Worm (Caenorhabditis elegans) whole organism, L4/young adult: ENCODE measurements around the gene aos-1.

Experiments
- W03F9.2 ChIP-seq: fragments of 150-350 bp; optimal IDR thresholded peaks from 2 replicates; lab custom pipeline; 2014; ENCODE audit warnings: missing biosample characterization, missing genetic modification characterization
- dao-5 ChIP-seq: sonication (generic microtip); optimal IDR thresholded peaks from 2 replicates; lab custom pipeline; 2016; ENCODE audit warnings: missing genotype, missing genetic modification characterization, moderate library complexity, missing compliant biosample characterization
- him-1 ChIP-seq: sonication (generic microtip); optimal IDR thresholded peaks from 2 replicates; lab custom pipeline; 2016; ENCODE audit warnings: missing genotype, missing genetic modification reagents, missing genetic modification characterization, missing compliant biosample characterization

The aos-1 gene

DNA sequence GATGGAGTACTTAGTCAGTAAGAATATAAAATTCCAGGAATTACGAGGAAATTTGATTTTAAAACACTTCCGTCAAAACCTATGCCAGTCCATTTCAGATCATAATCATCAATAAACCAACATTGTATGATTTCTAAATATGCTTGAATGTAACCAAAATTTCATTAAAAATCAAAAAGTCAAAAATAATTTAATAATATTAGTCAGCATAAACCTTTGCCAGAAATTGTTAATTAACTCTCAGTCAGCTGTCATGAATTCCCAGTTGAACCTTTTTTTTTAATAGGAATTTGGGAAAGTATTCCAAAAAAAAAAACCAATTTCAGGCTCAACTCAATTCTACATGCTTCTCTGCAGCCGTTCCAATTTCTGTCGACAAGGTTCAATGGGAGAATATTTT, 18.3 kb upstream of the aos-1 start, which contains the start of gene srsx-26:
TSS of gene srsx-26 (plus strand) at position 301 of the 400 bp plus-strand sequence.
- no peak for TF ChIP-seq him-1 (tag; lab: Kevin White, UChicago)
- no peak for TF ChIP-seq W03F9.2 (tag; lab: Kevin White, UChicago)
- no peak for TF ChIP-seq dao-5 (tag; lab: Kevin White, UChicago)

DNA sequence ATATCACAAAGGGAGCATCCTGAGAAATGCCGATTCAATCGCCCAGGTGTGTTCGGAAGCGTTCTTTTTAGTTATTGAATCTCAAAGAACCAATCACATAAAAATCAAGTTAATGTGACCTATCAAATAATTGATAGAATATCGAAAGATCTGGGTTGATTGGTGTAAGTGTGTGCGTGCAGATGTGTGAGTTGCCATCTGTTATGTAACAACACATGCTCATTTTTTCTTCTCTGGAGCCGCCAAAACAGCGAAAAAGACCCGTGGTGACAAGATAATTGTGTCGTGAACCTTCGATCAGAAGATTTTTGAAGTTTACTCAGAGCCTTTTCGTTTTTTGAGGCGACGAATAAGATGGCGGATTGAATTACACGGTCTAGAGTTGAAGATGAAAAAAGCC, 16.7 kb upstream of the aos-1 start:
- TF ChIP-seq him-1 (tag; lab: Kevin White, UChicago) (no peak), W03F9.2 (tag; lab: Kevin White, UChicago) (no peak), dao-5 (tag; lab: Kevin White, UChicago) (no peak)

DNA sequence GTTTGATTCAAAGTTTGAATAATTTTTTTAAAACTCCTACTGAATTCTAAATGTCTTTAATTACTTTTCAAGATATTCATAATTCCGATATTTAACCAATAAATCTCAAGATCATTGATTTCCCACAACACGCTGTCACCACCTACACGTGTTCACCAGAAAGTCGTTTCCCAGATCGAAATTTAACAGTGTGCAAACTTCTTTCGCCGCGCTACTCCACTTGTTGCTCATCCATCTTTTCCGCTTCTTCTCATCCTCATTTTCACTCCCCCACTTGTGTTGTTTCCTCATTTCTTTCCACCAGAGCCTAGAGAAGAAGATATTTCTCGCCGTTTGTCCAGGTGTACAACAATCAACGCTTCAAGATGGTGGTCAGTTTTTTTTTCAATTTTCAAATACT, 15.6 kb upstream of the aos-1 start, which contains the start of gene C51E3.9:
TSS of gene C51E3.9 (plus strand) at position 301 of the 400 bp plus-strand sequence.
- TF ChIP-seq dao-5 (tag; lab: Kevin White, UChicago): no peak
- TF ChIP-seq him-1 (tag; lab: Kevin White, UChicago): no peak
- TF ChIP-seq W03F9.2 (tag; lab: Kevin White, UChicago): no peak

DNA sequence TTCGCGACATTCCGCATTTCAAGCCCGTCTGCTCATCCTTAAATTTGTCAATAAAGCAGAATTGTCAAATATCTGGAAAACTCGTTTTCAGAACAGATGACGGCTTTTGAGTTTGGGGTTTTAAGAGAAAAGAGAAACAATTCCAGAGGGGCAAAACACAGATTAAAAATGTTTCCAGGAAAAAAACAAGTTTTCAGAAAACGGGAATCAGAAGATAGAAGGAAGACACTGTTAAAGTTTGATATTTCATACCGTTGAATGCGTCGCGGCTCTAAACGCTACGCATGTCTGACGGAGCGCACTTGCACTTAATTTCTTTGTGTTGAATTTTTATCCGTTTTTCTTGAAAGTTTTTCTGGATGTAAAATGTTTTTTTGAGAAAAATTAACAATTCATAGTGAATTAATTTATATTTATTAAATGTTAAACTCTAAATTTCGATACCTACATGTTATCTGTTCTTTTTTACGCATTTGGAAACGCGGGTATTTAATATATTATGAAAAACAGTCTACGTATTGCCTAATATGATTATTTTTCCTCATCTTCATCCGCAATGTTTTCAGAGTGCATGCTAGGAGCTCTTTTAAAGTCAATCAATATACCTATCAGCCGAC, 4.1 kb upstream of the aos-1 start, which contains the start of the genes C08B6.18, wdr-20 and C08B6.8:
TSS of gene C08B6.18 (minus strand) at position 51 of the 617 bp plus-strand sequence.
TSS of gene wdr-20 (minus strand) at position 82 of the 617 bp plus-strand sequence.
TSS of gene C08B6.8 (plus strand) at position 567 of the 617 bp plus-strand sequence.
- TF ChIP-seq him-1 (tag; lab: Kevin White, UChicago) (no peak), W03F9.2 (tag; lab: Kevin White, UChicago) (no peak), dao-5 (tag; lab: Kevin White, UChicago) (no peak)

DNA sequence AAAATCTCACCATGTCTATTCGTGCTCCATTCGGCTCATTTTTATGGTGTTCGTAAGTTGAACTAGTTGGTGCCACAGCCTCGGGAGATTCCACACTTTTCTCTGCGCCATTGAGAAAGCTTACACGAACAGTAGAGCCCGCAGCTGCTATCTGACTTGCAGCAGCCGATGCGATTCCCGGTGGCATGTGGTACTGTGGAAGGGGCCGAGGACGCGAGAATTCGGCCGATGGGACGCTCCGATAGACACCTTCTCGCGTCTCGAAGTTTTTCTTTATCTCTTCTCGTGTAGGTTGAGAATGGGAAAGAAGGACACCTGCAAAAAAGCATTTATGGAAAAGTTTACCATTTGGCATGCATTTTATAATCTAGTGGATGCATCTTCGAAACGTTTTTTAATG, 3.2 kb upstream of the aos-1 start:
- TF ChIP-seq dao-5 (tag; lab: Kevin White, UChicago): no peak

DNA sequence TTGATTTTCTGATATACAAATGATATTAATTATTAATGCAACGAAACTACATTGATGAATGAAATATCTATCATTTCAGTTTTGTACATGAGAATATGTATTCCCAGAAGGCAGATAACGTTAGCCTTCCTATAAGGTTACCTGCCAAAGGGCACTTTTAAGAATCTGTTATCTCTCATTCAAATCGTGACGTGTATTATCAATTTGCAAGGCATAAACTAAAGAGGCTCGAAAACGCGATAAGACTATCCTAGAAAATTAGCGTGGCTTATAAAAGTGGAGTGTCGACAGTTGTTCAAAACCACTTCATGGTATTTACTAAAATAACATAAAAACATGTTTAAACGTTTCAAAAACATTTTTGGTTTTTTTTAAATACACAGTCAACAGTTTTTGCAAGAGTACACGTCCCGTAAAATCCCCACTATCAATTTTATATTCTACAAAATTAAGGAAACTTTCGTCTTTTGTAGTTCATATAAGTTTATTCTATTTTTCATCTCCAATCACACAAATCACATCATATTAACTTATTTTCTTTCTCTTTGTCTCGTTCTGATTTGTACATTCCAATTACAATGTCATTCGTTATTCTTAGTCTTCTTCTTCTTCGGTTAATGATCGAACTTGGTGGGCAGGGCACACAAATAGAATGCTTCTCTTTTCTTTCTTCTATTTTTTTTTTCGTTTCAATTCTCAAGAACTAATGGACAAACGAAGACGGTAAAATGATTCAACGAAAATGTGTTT, 5.1 kb downstream of the aos-1 start, which contains the start of gene C08B6.10:
TSS of gene C08B6.10 (plus strand) at position 700 of the 750 bp plus-strand sequence.
- TF ChIP-seq W03F9.2 (tag; lab: Kevin White, UChicago): no peak
- TF ChIP-seq dao-5 (tag; lab: Kevin White, UChicago): no peak
- TF ChIP-seq him-1 (tag; lab: Kevin White, UChicago): no peak

DNA sequence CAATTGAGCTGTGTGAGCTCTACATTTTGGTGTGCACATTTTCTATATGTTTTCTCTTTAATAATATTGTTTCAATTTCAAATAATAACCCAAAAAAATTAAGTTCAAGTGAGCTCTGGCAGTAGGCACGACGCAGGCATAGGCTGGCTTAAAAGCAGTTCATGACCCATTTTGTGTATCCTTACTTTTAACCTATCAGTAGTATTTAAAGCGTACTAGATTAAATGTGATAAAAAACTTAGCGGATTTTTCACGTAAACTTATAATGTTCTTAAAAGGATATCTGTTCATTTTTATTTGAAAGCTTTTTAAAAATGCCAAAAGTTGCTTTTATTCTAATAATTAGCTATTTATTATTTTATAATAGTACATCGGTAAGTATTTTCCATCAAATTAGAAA, 6.8 kb downstream of the aos-1 start, which contains the start of gene C08B6.6:
TSS of gene C08B6.6 (plus strand) at position 301 of the 400 bp plus-strand sequence.
- TF ChIP-seq W03F9.2 (tag; lab: Kevin White, UChicago) (no peak), dao-5 (tag; lab: Kevin White, UChicago) (no peak), him-1 (tag; lab: Kevin White, UChicago) (no peak)

DNA sequence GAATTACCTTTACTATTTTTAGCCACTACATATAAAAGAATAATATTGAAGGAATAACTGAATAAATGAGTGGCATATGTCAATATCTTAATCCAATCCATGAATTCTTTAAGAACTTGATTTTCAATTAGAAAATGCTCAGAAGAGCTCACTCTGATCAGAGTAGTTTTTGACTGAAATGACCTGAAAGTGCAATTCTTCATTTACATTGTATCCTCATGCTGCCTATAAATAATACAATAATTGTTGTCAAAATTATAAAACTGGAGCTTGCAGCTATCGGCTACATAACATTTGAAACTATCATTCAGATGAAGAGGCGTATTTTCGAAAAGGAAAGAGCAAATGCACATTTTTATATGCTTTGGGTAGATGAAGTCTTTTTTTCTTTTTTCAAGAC, 7.4 kb downstream of the aos-1 start, which contains the start of gene srxa-19:
TSS of gene srxa-19 (minus strand) at position 101 of the 400 bp plus-strand sequence.
- TF ChIP-seq dao-5 (tag; lab: Kevin White, UChicago) (no peak), him-1 (tag; lab: Kevin White, UChicago) (no peak), W03F9.2 (tag; lab: Kevin White, UChicago) (no peak)

DNA sequence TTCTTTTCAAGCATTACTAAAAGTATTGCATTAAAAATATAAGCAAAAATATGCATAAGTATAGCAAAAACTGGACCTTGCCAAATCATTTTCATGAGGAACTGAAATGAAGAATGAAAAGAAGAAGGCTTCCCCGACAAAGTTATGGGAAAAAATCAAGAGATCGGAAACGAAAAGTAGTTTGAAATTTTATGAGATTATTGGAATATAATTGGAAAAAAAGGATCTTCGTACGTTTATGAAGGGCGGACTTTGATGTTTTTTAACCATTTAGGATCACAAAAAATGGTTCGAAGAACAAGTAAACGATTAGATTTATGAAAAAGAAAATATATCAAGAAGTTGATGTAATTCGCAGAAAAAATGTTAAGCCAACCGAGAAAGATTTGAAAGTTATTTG, 9.2 kb downstream of the aos-1 start, which contains the start of gene srxa-18:
TSS of gene srxa-18 (minus strand) at position 100 of the 400 bp plus-strand sequence.
- TF ChIP-seq him-1 (tag; lab: Kevin White, UChicago) (no peak), W03F9.2 (tag; lab: Kevin White, UChicago) (no peak), dao-5 (tag; lab: Kevin White, UChicago) (no peak)

DNA sequence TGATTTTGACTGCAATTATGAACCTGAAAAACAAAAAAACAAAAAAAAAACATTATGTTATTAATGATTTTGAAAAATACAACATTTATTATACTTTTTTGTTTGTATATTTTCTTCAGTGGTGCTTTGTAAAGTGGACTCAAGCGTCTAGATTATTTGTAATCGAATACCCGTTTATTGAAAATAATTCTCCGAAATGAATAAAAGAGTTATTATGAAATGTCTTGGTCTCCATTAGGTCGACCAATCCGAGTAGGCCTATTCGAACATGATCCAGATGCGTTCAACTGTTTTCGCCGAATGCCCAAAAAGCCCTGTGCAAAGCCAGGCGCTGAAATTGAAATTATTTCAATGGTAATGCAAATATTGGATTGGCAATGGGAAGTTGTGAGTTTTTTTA, 12.6 kb downstream of the aos-1 start, which contains the start of gene C08B6.5:
TSS of gene C08B6.5 (plus strand) at position 301 of the 400 bp plus-strand sequence.
- TF ChIP-seq dao-5 (tag; lab: Kevin White, UChicago) (no peak), W03F9.2 (tag; lab: Kevin White, UChicago) (no peak), him-1 (tag; lab: Kevin White, UChicago) (no peak)

DNA sequence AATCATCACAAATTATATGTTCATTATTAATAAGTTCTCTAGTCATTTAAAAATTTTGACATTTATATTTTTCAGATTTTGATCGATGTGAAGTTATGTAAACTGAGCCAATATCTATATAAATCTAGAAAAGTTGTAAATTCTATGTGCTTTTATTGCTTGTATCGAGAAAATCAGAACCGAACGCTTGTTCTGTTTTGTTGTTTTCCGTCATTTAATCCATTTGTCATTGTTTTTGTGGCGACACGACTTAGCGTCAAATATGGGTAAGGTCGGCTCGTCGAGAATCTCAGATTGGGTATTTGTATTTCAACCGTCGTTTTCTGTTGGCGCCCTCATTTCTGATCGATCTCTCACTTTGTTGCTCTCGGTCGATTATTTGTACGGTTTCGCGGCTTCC, 15.8 kb downstream of the aos-1 start, which contains the start of gene cht-5:
TSS of gene cht-5 (plus strand) at position 301 of the 400 bp plus-strand sequence.
- no peak for TF ChIP-seq W03F9.2 (tag; lab: Kevin White, UChicago)
- TF ChIP-seq dao-5 (tag; lab: Kevin White, UChicago): no peak
- no peak for TF ChIP-seq him-1 (tag; lab: Kevin White, UChicago)

DNA sequence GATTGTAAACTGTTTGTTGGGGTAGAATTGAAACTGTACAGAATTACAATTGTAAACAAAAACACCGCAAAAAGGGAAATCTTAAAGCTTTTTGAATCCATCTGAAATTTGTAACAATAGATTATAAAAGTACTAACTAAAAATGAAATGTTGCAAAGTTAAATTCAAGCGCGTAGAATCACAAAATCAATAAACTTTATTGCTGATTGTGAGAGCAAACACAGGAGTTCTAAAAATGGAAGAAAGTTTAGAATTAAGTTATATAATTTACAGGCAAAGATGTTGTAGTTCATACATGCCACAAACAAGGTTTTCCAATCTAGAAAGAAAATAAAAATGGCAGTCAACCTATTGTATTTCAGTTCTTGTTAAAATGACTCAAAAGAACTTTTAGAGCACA, 17.9 kb downstream of the aos-1 start, which contains the start of gene C08B6.3:
TSS of gene C08B6.3 (minus strand) at position 101 of the 400 bp plus-strand sequence.
- TF ChIP-seq W03F9.2 (tag; lab: Kevin White, UChicago): no peak

DNA sequence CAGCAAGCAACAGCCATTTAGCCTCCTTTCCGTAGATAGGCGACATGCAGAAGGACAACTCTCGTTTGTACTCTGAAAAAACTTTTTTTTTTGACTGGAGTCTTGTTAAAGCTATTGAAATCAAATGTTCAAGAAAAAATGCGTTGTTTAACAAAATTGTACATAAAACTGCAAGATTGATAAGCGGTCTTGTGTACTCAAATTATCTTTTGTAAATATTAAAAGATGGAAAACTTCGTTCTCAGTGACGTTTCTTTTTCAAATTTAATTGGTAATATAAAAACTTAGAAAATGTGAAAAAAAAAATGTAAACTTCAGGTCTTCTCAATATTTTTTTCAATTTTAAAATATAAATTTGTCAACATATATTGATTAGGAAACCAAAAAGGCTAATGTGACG, 19.0 kb downstream of the aos-1 start:
- TF ChIP-seq him-1 (tag; lab: Kevin White, UChicago) (no peak), W03F9.2 (tag; lab: Kevin White, UChicago) (no peak), dao-5 (tag; lab: Kevin White, UChicago) (no peak)
